Fruit fly (Drosophila melanogaster) whole organism, embryonic: ENCODE measurements around the gene CG7550.

Experiments used
- Atf6 ChIP-seq: fragments of 200-800 bp; sonication (Bioruptor generic); IDR thresholded peaks from 2 replicates; pipeline ENCODE4 v1.3.6; 2022; ENCODE audit warnings: missing biosample characterization, missing genetic modification characterization
- Bgb ChIP-seq: fragments of 200-800 bp; sonication (Bioruptor generic); IDR thresholded peaks from 2 replicates; pipeline ENCODE4 v1.3.6; 2022; ENCODE audit warnings: missing biosample characterization, missing genetic modification characterization; ENCODE audit not compliant: partially characterized antibody
- Blimp-1 ChIP-seq: fragments of 200-800 bp; sonication (Bioruptor generic); optimal IDR thresholded peaks from 3 replicates; lab custom pipeline; 2018; ENCODE audit warnings: missing biosample characterization, missing genetic modification characterization, mild to moderate bottlenecking, moderate library complexity, missing genetic modification reagents
- CG10543 ChIP-seq: fragments of 200-800 bp; sonication (Bioruptor generic); optimal IDR thresholded peaks from 3 replicates; lab custom pipeline; 2017; ENCODE audit warnings: missing biosample characterization, mild to moderate bottlenecking, missing genetic modification characterization, moderate library complexity
- CG11723 ChIP-seq: fragments of 200-800 bp; sonication (Bioruptor generic); optimal IDR thresholded peaks from 2 replicates; lab custom pipeline; 2017; ENCODE audit warnings: missing biosample characterization, mild to moderate bottlenecking, missing genetic modification characterization
- CG12769 ChIP-seq: fragments of 200-800 bp; sonication (Bioruptor generic); optimal IDR thresholded peaks from 2 replicates; lab custom pipeline; 2019; ENCODE audit warnings: missing biosample characterization, mild to moderate bottlenecking, missing genetic modification characterization, moderate library complexity
- CG13296 ChIP-seq: fragments of 200-800 bp; sonication (Bioruptor generic); optimal IDR thresholded peaks from 3 replicates; lab custom pipeline; 2018; ENCODE audit warnings: missing biosample characterization, mild to moderate bottlenecking, missing genetic modification characterization
- CG16815 ChIP-seq: fragments of 200-800 bp; sonication (Bioruptor generic); optimal IDR thresholded peaks from 3 replicates; lab custom pipeline; 2017; ENCODE audit warnings: missing biosample characterization, mild to moderate bottlenecking, missing genetic modification characterization
- CG17359 ChIP-seq: fragments of 200-800 bp; sonication (Bioruptor generic); optimal IDR thresholded peaks from 3 replicates; lab custom pipeline; 2018; ENCODE audit warnings: missing biosample characterization, mild to moderate bottlenecking, missing genetic modification characterization, moderate library complexity
- CG2678 ChIP-seq: fragments of 200-800 bp; sonication (Bioruptor generic); optimal IDR thresholded peaks from 3 replicates; lab custom pipeline; 2019; ENCODE audit warnings: missing biosample characterization, mild to moderate bottlenecking, missing genetic modification characterization, moderate library complexity
- CG2712 ChIP-seq: fragments of 200-800 bp; optimal IDR thresholded peaks from 3 replicates; lab custom pipeline; 2019; ENCODE audit warnings: missing biosample characterization, mild to moderate bottlenecking, missing genetic modification characterization, moderate library complexity
- CG30403 ChIP-seq: fragments of 200-800 bp; sonication (Bioruptor generic); optimal IDR thresholded peaks from 3 replicates; lab custom pipeline; 2016; ENCODE audit warnings: missing biosample characterization, missing genetic modification characterization
- CG3163 ChIP-seq: fragments of 200-800 bp; sonication (Bioruptor generic); optimal IDR thresholded peaks from 3 replicates; lab custom pipeline; 2016; ENCODE audit warnings: missing biosample characterization, missing genetic modification characterization
- CG3995 ChIP-seq: fragments of 200-800 bp; sonication (Bioruptor generic); optimal IDR thresholded peaks from 3 replicates; lab custom pipeline; 2016; ENCODE audit warnings: missing biosample characterization, missing genetic modification characterization
- CG4707 ChIP-seq: fragments of 200-800 bp; sonication (Bioruptor generic); optimal IDR thresholded peaks from 2 replicates; lab custom pipeline; 2018; ENCODE audit warnings: missing biosample characterization, mild to moderate bottlenecking, missing genetic modification characterization, moderate library complexity
- CG6791 ChIP-seq: fragments of 200-800 bp; sonication (Bioruptor generic); IDR thresholded peaks from 3 replicates; pipeline ENCODE4 v1.3.6; 2022; ENCODE audit warnings: missing biosample characterization, missing genetic modification characterization; ENCODE audit not compliant: partially characterized antibody
- CG6813 ChIP-seq: fragments of 200-800 bp; sonication (Bioruptor generic); optimal IDR thresholded peaks from 2 replicates; lab custom pipeline; 2017; ENCODE audit warnings: missing biosample characterization, missing genetic modification characterization, mild to moderate bottlenecking, moderate library complexity, missing genetic modification reagents
- CG6854 ChIP-seq: fragments of 200-800 bp; sonication (Bioruptor generic); optimal IDR thresholded peaks from 3 replicates; lab custom pipeline; 2017; ENCODE audit warnings: missing biosample characterization, mild to moderate bottlenecking, missing genetic modification characterization
- CG8281 ChIP-seq: fragments of 200-800 bp; sonication (Bioruptor generic); optimal IDR thresholded peaks from 2 replicates; lab custom pipeline; 2018; ENCODE audit warnings: missing biosample characterization, mild to moderate bottlenecking, missing genetic modification characterization, moderate library complexity
- CTCF ChIP-seq: fragments of 200-800 bp; sonication (Bioruptor generic); optimal IDR thresholded peaks from 2 replicates; lab custom pipeline; 2017; ENCODE audit warnings: missing biosample characterization, mild to moderate bottlenecking, missing genetic modification characterization, moderate library complexity
- D19A ChIP-seq: fragments of 200-800 bp; optimal IDR thresholded peaks from 3 replicates; lab custom pipeline; 2019; ENCODE audit warnings: missing biosample characterization, mild to moderate bottlenecking, missing genetic modification characterization, moderate library complexity
- Deaf1 ChIP-seq: fragments of 200-800 bp; optimal IDR thresholded peaks from 3 replicates; lab custom pipeline; 2019; ENCODE audit warnings: missing biosample characterization, mild to moderate bottlenecking, missing genetic modification characterization, moderate library complexity
- Gsc ChIP-seq: fragments of 200-800 bp; sonication (Bioruptor generic); IDR thresholded peaks from 2 replicates; pipeline ENCODE4 v1.3.6; 2022; ENCODE audit warnings: missing biosample characterization, missing genetic modification characterization
- Med ChIP-seq: fragments of 200-800 bp; sonication (Bioruptor generic); peaks from one replicate; lab custom pipeline; 2016; ENCODE audit warnings: missing biosample characterization, missing genetic modification characterization, mild to moderate bottlenecking, inconsistent platforms, moderate library complexity
- NFAT ChIP-seq: fragments of 200-800 bp; sonication (Bioruptor generic); IDR thresholded peaks from 2 replicates; pipeline ENCODE4 v1.3.6; 2022; ENCODE audit warnings: missing biosample characterization, missing genetic modification characterization
- Optix ChIP-seq: fragments of 200-800 bp; sonication (Bioruptor generic); IDR thresholded peaks from 3 replicates; pipeline ENCODE4 v1.3.6; 2022; ENCODE audit warnings: missing biosample characterization, missing genetic modification characterization
- PHDP ChIP-seq: fragments of 200-800 bp; sonication (Bioruptor generic); optimal IDR thresholded peaks from 3 replicates; lab custom pipeline; 2018; ENCODE audit warnings: missing biosample characterization, mild to moderate bottlenecking, missing genetic modification characterization, moderate library complexity
- Ptx1 ChIP-seq: fragments of 200-800 bp; sonication (Bioruptor generic); IDR thresholded peaks from 2 replicates; pipeline ENCODE4 v1.3.6; 2022; ENCODE audit warnings: missing biosample characterization, missing genetic modification characterization
- Six4 ChIP-seq: fragments of 200-800 bp; sonication (Bioruptor generic); optimal IDR thresholded peaks from 2 replicates; lab custom pipeline; 2016; ENCODE audit warnings: missing biosample characterization, missing genetic modification characterization
- Sry-δ ChIP-seq: fragments of 200-800 bp; sonication (Bioruptor generic); optimal IDR thresholded peaks from 2 replicates; lab custom pipeline; 2016; ENCODE audit warnings: missing biosample characterization, missing genetic modification characterization
- TFAM ChIP-seq: fragments of 200-800 bp; sonication (Bioruptor generic); optimal IDR thresholded peaks from 2 replicates; lab custom pipeline; 2017; ENCODE audit warnings: missing biosample characterization, missing genetic modification characterization, inconsistent platforms
- abd-A ChIP-seq: fragments of 200-800 bp; sonication (Bioruptor generic); optimal IDR thresholded peaks from 3 replicates; lab custom pipeline; 2019; ENCODE audit warnings: missing biosample characterization, mild to moderate bottlenecking, missing genetic modification characterization, moderate library complexity
- bab2 ChIP-seq: fragments of 200-800 bp; sonication (Bioruptor generic); optimal IDR thresholded peaks from 2 replicates; lab custom pipeline; 2016; ENCODE audit warnings: missing biosample characterization, missing genetic modification characterization
- cas ChIP-seq: fragments of 200-800 bp; sonication (Bioruptor generic); IDR thresholded peaks from 2 replicates; pipeline ENCODE4 v1.3.6; 2022; ENCODE audit warnings: missing biosample characterization, missing genetic modification characterization
- chinmo ChIP-seq: fragments of 200-800 bp; sonication (Bioruptor generic); IDR thresholded peaks from 4 replicates; pipeline ENCODE4 v1.3.6; 2022; ENCODE audit warnings: missing biosample characterization, missing genetic modification characterization; ENCODE audit not compliant: partially characterized antibody
- corto ChIP-seq: fragments of 200-800 bp; sonication (Bioruptor generic); optimal IDR thresholded peaks from 2 replicates; lab custom pipeline; 2016; ENCODE audit warnings: missing biosample characterization, mild to moderate bottlenecking, missing genetic modification characterization, moderate library complexity
- cwo ChIP-seq: fragments of 200-800 bp; sonication (Bioruptor generic); optimal IDR thresholded peaks from 3 replicates; lab custom pipeline; 2017; ENCODE audit warnings: missing biosample characterization, missing genetic modification characterization, mild to moderate bottlenecking, moderate library complexity, missing genetic modification reagents
- fd102C ChIP-seq: fragments of 200-800 bp; sonication (Bioruptor generic); optimal IDR thresholded peaks from 2 replicates; lab custom pipeline; 2018; ENCODE audit warnings: missing biosample characterization, mild to moderate bottlenecking, missing genetic modification characterization, moderate library complexity
- fd3F ChIP-seq: fragments of 200-800 bp; sonication (Bioruptor generic); optimal IDR thresholded peaks from 2 replicates; lab custom pipeline; 2018; ENCODE audit warnings: missing biosample characterization, mild to moderate bottlenecking, missing genetic modification characterization, moderate library complexity
- fu2 ChIP-seq: fragments of 200-800 bp; sonication (Bioruptor generic); optimal IDR thresholded peaks from 2 replicates; lab custom pipeline; 2016; ENCODE audit warnings: missing biosample characterization, missing genetic modification characterization
- gem ChIP-seq: fragments of 200-800 bp; sonication (Bioruptor generic); optimal IDR thresholded peaks from 2 replicates; lab custom pipeline; 2019; ENCODE audit warnings: missing biosample characterization, mild to moderate bottlenecking, missing genetic modification characterization, moderate library complexity
- gfzf ChIP-seq: fragments of 200-800 bp; sonication (Bioruptor generic); optimal IDR thresholded peaks from 2 replicates; lab custom pipeline; 2016; ENCODE audit warnings: missing biosample characterization, mild to moderate bottlenecking, missing genetic modification characterization, moderate library complexity
- gro ChIP-seq: fragments of 200-800 bp; sonication (Bioruptor generic); optimal IDR thresholded peaks from 2 replicates; lab custom pipeline; 2016; ENCODE audit warnings: missing biosample characterization, missing genetic modification characterization
- lola ChIP-seq, 3 experiments: fragments of >200 bp in 2 of 3; fragments of 200-800 bp in 1 of 3; sonication (Bioruptor generic) in 1 of 3; optimal IDR thresholded peaks; 2 replicates each; lab custom pipeline; 2017 to 2019; ENCODE audit warnings: missing biosample characterization in 3 of 3, missing genetic modification characterization in 3 of 3, mild to moderate bottlenecking in 1 of 3, moderate library complexity in 1 of 3
- otp ChIP-seq: fragments of 200-800 bp; sonication (Bioruptor generic); IDR thresholded peaks from 3 replicates; pipeline ENCODE4, ENCODE4 v1.3.6; 2022; ENCODE audit warnings: missing biosample characterization, missing genetic modification characterization
- shn ChIP-seq: fragments of 200-800 bp; sonication (Bioruptor generic); optimal IDR thresholded peaks from 3 replicates; lab custom pipeline; 2016; ENCODE audit warnings: missing biosample characterization, missing genetic modification characterization
- sob ChIP-seq: fragments of 200-800 bp; sonication (Bioruptor generic); IDR thresholded peaks from 2 replicates; pipeline ENCODE4 v1.3.6; 2022; ENCODE audit warnings: missing biosample characterization, missing genetic modification characterization
- stwl ChIP-seq: fragments of 200-800 bp; sonication (Bioruptor generic); optimal IDR thresholded peaks from 3 replicates; lab custom pipeline; 2018; ENCODE audit warnings: missing biosample characterization, mild to moderate bottlenecking, missing genetic modification characterization, moderate library complexity
- trem ChIP-seq: fragments of 200-800 bp; optimal IDR thresholded peaks from 3 replicates; lab custom pipeline; 2019; ENCODE audit warnings: missing biosample characterization, mild to moderate bottlenecking, missing genetic modification characterization, moderate library complexity

Gene CG7550

dm6 chr3L:8093553-8093952, 30.8 kb downstream of the CG7550 start (continued):
- TF ChIP-seq sob (GFP tag; lab: Robert Waterston, UW), result peak; percentile 24; the same call in 1 of the 2 replicates
- peak; percentile 68 for TF ChIP-seq gro (GFP tag; lab: Kevin White, UChicago)
- peak; percentile 71 for TF ChIP-seq CG13296 (GFP tag; lab: Kevin White, UChicago)
- TF ChIP-seq CG2678, result peak; percentile 64
- TF ChIP-seq fd3F (GFP tag; lab: Kevin White, UChicago), result peak; percentile 13
- TF ChIP-seq Atf6, result peak; percentile 56; the same call in 1 of the 2 replicates
- TF ChIP-seq CG12769 (tag; lab: Kevin White, UChicago), result peak; percentile 42
- no peak for TF ChIP-seq CG16815 (GFP tag; lab: Kevin White, UChicago)
- peak; percentile 18 for TF ChIP-seq Deaf1
- TF ChIP-seq abd-A (tag; lab: Kevin White, UChicago), result peak; percentile 80
- TF ChIP-seq shn (GFP tag; lab: Kevin White, UChicago), result no peak
- TF ChIP-seq Six4, result no peak
- peak; percentile 34 for TF ChIP-seq PHDP (tag; lab: Kevin White, UChicago)
- TF ChIP-seq Med (GFP tag; lab: Kevin White, UChicago), result peak; percentile 73
- TF ChIP-seq fu2 (GFP tag; lab: Kevin White, UChicago), result no peak
- peak; percentile 79 for TF ChIP-seq CG10543 (GFP tag; lab: Kevin White, UChicago)
- TF ChIP-seq CG8281 (tag; lab: Kevin White, UChicago), result peak; percentile 77
- TF ChIP-seq bab2 (GFP tag; lab: Kevin White, UChicago), result peak; percentile 1
- TF ChIP-seq CG6854 (GFP tag; lab: Kevin White, UChicago), result peak; percentile 28
- 0 out of 3 replicates have a peak, but pooled peaks have one; percentile 11 for TF ChIP-seq otp

- peak; percentile 64 for TF ChIP-seq Sry-δ (GFP tag; lab: Kevin White, UChicago)
- peak; percentile 26; the same call in 1 of the 2 replicates for TF ChIP-seq NFAT
- TF ChIP-seq corto (GFP tag; lab: Kevin White, UChicago), result peak; percentile 19
- TF ChIP-seq cwo, result peak; percentile 56
- TF ChIP-seq Med (GFP tag; lab: Kevin White, UChicago), result peak; percentile 96
- TF ChIP-seq CG17359 (tag; lab: Kevin White, UChicago), result peak; percentile 38
- TF ChIP-seq Blimp-1, result no peak
- peak; percentile 56; the same call in 1 of the 3 replicates for TF ChIP-seq CG6791
- TF ChIP-seq Bgb, result peak; percentile 54
- TF ChIP-seq CG6854 (GFP tag; lab: Kevin White, UChicago), result no peak
- TF ChIP-seq trem (tag; lab: Kevin White, UChicago), result peak; percentile 20
- TF ChIP-seq cas (GFP tag; lab: Robert Waterston, UW), result no peak
- TF ChIP-seq Gsc (GFP tag; lab: Robert Waterston, UW), result no peak
- peak; percentile 66 for TF ChIP-seq CG3163 (GFP tag; lab: Kevin White, UChicago)
- TF ChIP-seq fd102C (GFP tag; lab: Kevin White, UChicago), result no peak
- TF ChIP-seq chinmo (GFP tag; lab: Robert Waterston, UW), result no peak
- no peak for TF ChIP-seq lola (GFP tag; optimal IDR thresholded peaks at IDR 0.05; lab: Kevin White, UChicago)
- TF ChIP-seq TFAM (GFP tag; lab: Kevin White, UChicago), result no peak
- no peak for TF ChIP-seq Ptx1 (GFP tag; lab: Robert Waterston, UW)
- TF ChIP-seq gfzf (GFP tag; lab: Kevin White, UChicago), result no peak
- TF ChIP-seq CG4707 (GFP tag; lab: Kevin White, UChicago), result no peak
- TF ChIP-seq gem (tag; lab: Kevin White, UChicago), result peak; percentile 5
- TF ChIP-seq D19A (tag; lab: Kevin White, UChicago), result peak; percentile 22
- peak; percentile 21 for TF ChIP-seq CTCF (GFP tag; lab: Kevin White, UChicago)
- peak; percentile 99 for TF ChIP-seq stwl (tag; lab: Kevin White, UChicago)
- peak; percentile 19 for TF ChIP-seq CG3995 (GFP tag; lab: Kevin White, UChicago)
- TF ChIP-seq CG6813 (GFP tag; lab: Kevin White, UChicago), result peak; percentile 60
- TF ChIP-seq CG11723 (GFP tag; lab: Kevin White, UChicago), result peak; percentile 5
- peak; percentile 39 for TF ChIP-seq CG30403 (GFP tag; lab: Kevin White, UChicago)
- TF ChIP-seq CG2712 (tag; lab: Kevin White, UChicago), result peak; percentile 12
- TF ChIP-seq Optix (GFP tag; lab: Robert Waterston, UW), result no peak
Measured at dm6 chr3L:8091650-8092068, 32.7 kb downstream of the CG7550 start, which contains the start of gene CG7565. CG7565 (minus strand) TSS chr3L:8091786.
